Fruit fly (Drosophila melanogaster) whole organism, prepupa: ENCODE results near the gene Polr1E.

Source experiments
- CG10631 ChIP-seq: fragments of 200-800 bp; sonication (Bioruptor generic); optimal IDR thresholded peaks from 2 replicates; lab custom pipeline; 2016; ENCODE audit warnings: missing biosample characterization, missing genetic modification characterization
- CG16779 ChIP-seq: fragments of 200-800 bp; sonication (Bioruptor generic); optimal IDR thresholded peaks from 3 replicates; lab custom pipeline; 2017; ENCODE audit warnings: missing biosample characterization, mild to moderate bottlenecking, missing genetic modification characterization
- CG31627 ChIP-seq: fragments of 200-800 bp; sonication (Bioruptor generic); optimal IDR thresholded peaks from 3 replicates; lab custom pipeline; 2016; ENCODE audit warnings: missing biosample characterization, missing genetic modification characterization
- CG6792 ChIP-seq: fragments of 200-800 bp; sonication (Bioruptor generic); optimal IDR thresholded peaks from 3 replicates; lab custom pipeline; 2016; ENCODE audit warnings: missing biosample characterization, missing genetic modification characterization
- CG6808 ChIP-seq: fragments of 200-800 bp; sonication (Bioruptor generic); optimal IDR thresholded peaks from 3 replicates; lab custom pipeline; 2017; ENCODE audit warnings: missing biosample characterization, missing genetic modification characterization, mild to moderate bottlenecking, moderate library complexity, missing genetic modification reagents
- Gug ChIP-seq: fragments of 200-800 bp; sonication (Bioruptor generic); IDR thresholded peaks from 2 replicates; pipeline ENCODE4 v1.3.6; 2022; ENCODE audit warnings: missing biosample characterization, missing genetic modification characterization
- Hr39 ChIP-seq: fragments of 200-800 bp; sonication (Bioruptor generic); optimal IDR thresholded peaks from 2 replicates; lab custom pipeline; 2016; ENCODE audit warnings: missing biosample characterization, missing genetic modification characterization
- Smox ChIP-seq: fragments of 200-800 bp; sonication (Bioruptor generic); optimal IDR thresholded peaks from 3 replicates; lab custom pipeline; 2016; ENCODE audit warnings: missing biosample characterization, missing genetic modification characterization
- achi ChIP-seq: fragments of 200-800 bp; sonication (Bioruptor generic); optimal IDR thresholded peaks from 3 replicates; lab custom pipeline; 2016; ENCODE audit warnings: missing biosample characterization, missing genetic modification characterization
- dac ChIP-seq: fragments of 200-800 bp; sonication (Bioruptor generic); optimal IDR thresholded peaks from 2 replicates; lab custom pipeline; 2017; ENCODE audit warnings: missing biosample characterization, mild to moderate bottlenecking, missing genetic modification characterization

DNA sequence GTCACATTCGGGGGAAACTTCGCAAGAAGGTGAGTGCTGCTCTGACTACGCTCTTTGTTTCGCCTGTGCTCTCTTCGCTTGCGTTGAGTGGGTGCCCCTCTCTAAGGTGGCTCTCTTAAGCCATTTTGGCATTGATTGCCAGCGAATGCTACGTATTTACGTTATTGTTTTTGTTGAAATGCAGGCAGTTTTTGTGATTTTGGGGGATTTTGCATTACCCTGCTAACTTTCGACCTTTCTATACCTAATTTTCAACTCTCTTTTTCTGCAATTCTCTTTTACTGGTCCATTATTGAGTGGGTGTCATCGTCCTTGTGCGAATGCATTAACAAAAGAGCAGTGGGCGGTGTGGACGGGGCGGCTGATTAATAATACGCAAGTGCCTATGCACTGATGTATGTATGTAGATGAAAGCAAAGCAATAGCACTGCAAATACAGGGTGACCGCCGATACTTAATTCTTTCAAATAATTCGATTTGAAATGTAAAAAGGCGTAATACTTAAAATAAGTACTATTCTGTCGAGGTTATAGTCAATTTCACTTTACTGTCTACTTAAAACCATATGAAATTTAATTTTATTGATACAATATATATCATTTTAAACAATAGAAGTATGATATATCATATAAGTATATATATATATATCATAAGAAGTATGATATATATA, 26.3 kb downstream of the Polr1E start:
- peak; percentile 35 for TF ChIP-seq CG16779 (tag; lab: Kevin White, UChicago)
- TF ChIP-seq dac (GFP tag; lab: Kevin White, UChicago): no peak
- TF ChIP-seq CG6792 (GFP tag; lab: Kevin White, UChicago): peak; percentile 1
- TF ChIP-seq CG31627 (GFP tag; lab: Kevin White, UChicago): no peak
- TF ChIP-seq Gug (GFP tag; lab: Robert Waterston, UW): peak; percentile 30; the same call in 1 of the 2 replicates
- TF ChIP-seq Hr39 (GFP tag; lab: Kevin White, UChicago): no peak
- no peak for TF ChIP-seq Smox (GFP tag; lab: Kevin White, UChicago)
- TF ChIP-seq achi: no peak
- no peak for TF ChIP-seq CG10631 (GFP tag; lab: Kevin White, UChicago)
- no peak for TF ChIP-seq CG6808 (GFP tag; lab: Kevin White, UChicago)
